Fruit fly (Drosophila melanogaster): ENCODE results near the gene Lcp65Ab2.

Lcp65Ab2 gene

dm6 chr3L:6192822-6193555 lies 46.5 kb downstream of the Lcp65Ab2 start, which contains the start of the genes Sf3b6 and Tnpo (continued):
- TF ChIP-seq sna (GFP tag; IDR thresholded peaks at IDR 0.05; ENCODE audit: partially characterized antibody) (peak; percentile 61; the same call in 1 of the 2 replicates), trem (tag; optimal IDR thresholded peaks at IDR 0.05) (peak; percentile 85), cwo (GFP tag; optimal IDR thresholded peaks at IDR 0.05) (peak; percentile 68), vfl (GFP tag; optimal IDR thresholded peaks at IDR 0.05) (peak; percentile 65), PHDP (tag; optimal IDR thresholded peaks at IDR 0.05) (no peak), gem (tag; optimal IDR thresholded peaks at IDR 0.05) (peak; percentile 92), Aef1 (GFP tag; IDR thresholded peaks at IDR 0.05) (peak; percentile 87), ken (GFP tag; IDR thresholded peaks at IDR 0.05) (peak; percentile 85), nerfin-1 (tag; optimal IDR thresholded peaks at IDR 0.05) (peak; percentile 67), CG12104 (GFP tag; optimal IDR thresholded peaks at IDR 0.05) (peak; percentile 84), CG12155 (GFP tag; optimal IDR thresholded peaks at IDR 0.05) (peak; percentile 91), CG6683 (GFP tag; optimal IDR thresholded peaks at IDR 0.05) (peak; percentile 34), CG11085 (GFP tag; IDR thresholded peaks at IDR 0.05) (peak; percentile 63), pita (GFP tag; optimal IDR thresholded peaks at IDR 0.05) (no peak), h (optimal IDR thresholded peaks at IDR 0.05) (no peak), dati (GFP tag; IDR thresholded peaks at IDR 0.05) (no peak), corto (GFP tag; optimal IDR thresholded peaks at IDR 0.05) (no peak), CG8924 (tag; optimal IDR thresholded peaks at IDR 0.05) (peak; percentile 85), da (GFP tag; optimal IDR thresholded peaks at IDR 0.05) (peak; percentile 15), Xbp1 (GFP tag; optimal IDR thresholded peaks at IDR 0.05) (peak; percentile 90), Meics (GFP tag; optimal IDR thresholded peaks at IDR 0.05) (peak; percentile 85), Side (GFP tag; optimal IDR thresholded peaks at IDR 0.05) (no peak), CG3838 (GFP tag; optimal IDR thresholded peaks at IDR 0.05) (peak; percentile 31), CG15269 (tag; optimal IDR thresholded peaks at IDR 0.05) (no peak), CG10274 (GFP tag; optimal IDR thresholded peaks at IDR 0.05) (peak; percentile 80), CG10366 (GFP tag; IDR thresholded peaks at IDR 0.05) (peak; percentile 86), CG5953 (GFP tag; IDR thresholded peaks at IDR 0.05) (peak; percentile 28; the same call in 1 of the 2 replicates), Ravus (GFP tag; IDR thresholded peaks at IDR 0.05) (no peak; the same call in 1 of the 2 replicates), CG13894 (tag; optimal IDR thresholded peaks at IDR 0.05) (no peak), CG34376 (GFP tag; optimal IDR thresholded peaks at IDR 0.05) (peak; percentile 65), bowl (GFP tag; IDR thresholded peaks at IDR 0.05) (no peak), CG7963 (GFP tag; IDR thresholded peaks at IDR 0.05; ENCODE audit: partially characterized antibody) (no peak), Hmx (GFP tag; optimal IDR thresholded peaks at IDR 0.05) (peak; percentile 68), tio (GFP tag; optimal IDR thresholded peaks at IDR 0.05) (peak; percentile 84), maf-S (GFP tag; optimal IDR thresholded peaks at IDR 0.05) (peak; percentile 46), gro (GFP tag; optimal IDR thresholded peaks at IDR 0.05) (no peak), CG3995 (GFP tag; optimal IDR thresholded peaks at IDR 0.05) (peak; percentile 91), Oli (tag; optimal IDR thresholded peaks at IDR 0.05) (peak; percentile 81), CG1647 (GFP tag; optimal IDR thresholded peaks at IDR 0.05) (peak; percentile 58), pnt (GFP tag; optimal IDR thresholded peaks at IDR 0.05) (peak; percentile 78), CG6175 (GFP tag; IDR thresholded peaks at IDR 0.05) (peak; percentile 39; the same call in 1 of the 3 replicates), Asciz (GFP tag; optimal IDR thresholded peaks at IDR 0.05) (no peak), pum (GFP tag; optimal IDR thresholded peaks at IDR 0.05) (peak; percentile 78), CG10654 (GFP tag; optimal IDR thresholded peaks at IDR 0.05) (peak; percentile 67), CG4730 (GFP tag; IDR thresholded peaks at IDR 0.05) (peak; percentile 69), dan (GFP tag; IDR thresholded peaks at IDR 0.05) (peak; percentile 49; the same call in 1 of the 2 replicates), fd96Cb (tag; optimal IDR thresholded peaks at IDR 0.05) (peak; percentile 72), Pdp1 (GFP tag; optimal IDR thresholded peaks at IDR 0.05) (peak; percentile 59 to 77), stwl (tag; optimal IDR thresholded peaks at IDR 0.05) (peak; percentile 47), CG11247 (GFP tag; IDR thresholded peaks at IDR 0.05) (peak; percentile 71)

All from whole organism, embryonic.